Worm (Caenorhabditis elegans): ENCODE data around the gene B0432.11.
"Not testable (repeated sequence)": the region's sequence is repeated elsewhere in the genome, so short reads cannot be mapped to it uniquely, and the experiment has no call there.

B0432.11 gene

ce11 chrII:313540-313939 lies 19.0 kb upstream of the B0432.11 start:
- TF ChIP-seq lsl-1 (GFP tag; optimal IDR thresholded peaks at IDR 0.05) (no peak), madf-6 (GFP tag; IDR thresholded peaks at IDR 0.05) (no peak), Y53G8AR.9 (GFP tag; conservative IDR thresholded peaks at IDR 0.05) (no peak), ztf-3 (GFP tag; optimal IDR thresholded peaks at IDR 0.05) (no peak), pha-4 (tag; optimal IDR thresholded peaks at IDR 0.05) (no peak), ets-4 (GFP tag; optimal IDR thresholded peaks at IDR 0.05) (no peak), ama-1 (optimal IDR thresholded peaks at IDR 0.05) (no peak), ama-1 (GFP tag; optimal IDR thresholded peaks at IDR 0.05) (no peak), dpff-1 (tag; optimal IDR thresholded peaks at IDR 0.05) (no peak), lag-1 (GFP tag; IDR thresholded peaks at IDR 0.05) (no peak), let-526 (GFP tag; IDR thresholded peaks at IDR 0.05) (no peak), F23B12.7 (tag; optimal IDR thresholded peaks at IDR 0.05; ENCODE audit: insufficient read depth) (no peak), T26A5.8 (tag; optimal IDR thresholded peaks at IDR 0.05) (no peak), ceh-40 (GFP tag; IDR thresholded peaks at IDR 0.05) (no peak), madf-3 (GFP tag; IDR thresholded peaks at IDR 0.05) (no peak), ekl-4 (GFP tag; IDR thresholded peaks at IDR 0.05) (no peak), sea-2 (GFP tag; IDR thresholded peaks at IDR 0.05) (no peak)

ce11 chrII:312110-312509 lies 17.6 kb upstream of the B0432.11 start, which contains the start of gene mps-2:
TSS of gene mps-2 (minus strand) at chrII:312210.
- TF ChIP-seq bed-2 (GFP tag; IDR thresholded peaks at IDR 0.05); ceh-79 (tag; optimal IDR thresholded peaks at IDR 0.05); fkh-3 (tag; optimal IDR thresholded peaks at IDR 0.05): not testable (repeated sequence)

ce11 chrII:307154-307553 lies 12.6 kb upstream of the B0432.11 start, which contains the start of gene K01A2.4:
TSS of gene K01A2.4 (plus strand) at chrII:307454.
- TF ChIP-seq sea-2 (GFP tag; IDR thresholded peaks at IDR 0.05) = no peak
- no peak for TF ChIP-seq K11D2.4 (GFP tag; IDR thresholded peaks at IDR 0.05)
- no peak for TF ChIP-seq B0261.1 (tag; optimal IDR thresholded peaks at IDR 0.05)
- TF ChIP-seq let-526 (GFP tag; IDR thresholded peaks at IDR 0.05) = no peak
- no peak for TF ChIP-seq bed-1 (GFP tag; IDR thresholded peaks at IDR 0.05)
- no peak for TF ChIP-seq B0336.3 (GFP tag; IDR thresholded peaks at IDR 0.05)
- no peak for TF ChIP-seq hsf-1 (GFP tag; IDR thresholded peaks at IDR 0.05)
- TF ChIP-seq nhr-120 (GFP tag; IDR thresholded peaks at IDR 0.05) = no peak
- TF ChIP-seq die-1 (tag; optimal IDR thresholded peaks at IDR 0.05) = no peak
- TF ChIP-seq Y53G8AR.9 (GFP tag; conservative IDR thresholded peaks at IDR 0.05) = no peak
- TF ChIP-seq C17E4.6 (GFP tag; IDR thresholded peaks at IDR 0.05) = no peak
- TF ChIP-seq F49E8.2 (tag; optimal IDR thresholded peaks at IDR 0.05; ENCODE audit: insufficient read depth) = no peak
- TF ChIP-seq nfya-1 (tag; optimal IDR thresholded peaks at IDR 0.05; ENCODE audit: borderline replicate concordance, insufficient read depth) = no peak
- no peak for TF ChIP-seq lin-40 (tag; optimal IDR thresholded peaks at IDR 0.05)
- TF ChIP-seq ZK185.1 (tag; optimal IDR thresholded peaks at IDR 0.05; ENCODE audit: poor library complexity, severe bottlenecking) = no peak
- no peak for TF ChIP-seq attf-6 (GFP tag; IDR thresholded peaks at IDR 0.05)
- TF ChIP-seq T07F8.4 (tag; optimal IDR thresholded peaks at IDR 0.05) = no peak
- no peak for TF ChIP-seq lin-26 (GFP tag; IDR thresholded peaks at IDR 0.05)

- TF ChIP-seq snpc-3.4 (tag; optimal IDR thresholded peaks at IDR 0.05) = no peak
- TF ChIP-seq hrde-1 (tag; optimal IDR thresholded peaks at IDR 0.05; ENCODE audit: borderline replicate concordance) = no peak
- TF ChIP-seq die-1 (tag; optimal IDR thresholded peaks at IDR 0.05) = no peak
- TF ChIP-seq nfyb-1 (GFP tag; IDR thresholded peaks at IDR 0.05) = no peak
- no peak for TF ChIP-seq let-526 (GFP tag; IDR thresholded peaks at IDR 0.05)
- TF ChIP-seq tlf-1 (GFP tag; optimal IDR thresholded peaks at IDR 0.05) = no peak
- TF ChIP-seq nfya-2 (GFP tag; IDR thresholded peaks at IDR 0.05) = no peak
- TF ChIP-seq hmg-20 (GFP tag; IDR thresholded peaks at IDR 0.05) = no peak
- TF ChIP-seq nhr-90 (tag; optimal IDR thresholded peaks at IDR 0.05) = no peak
- no peak for TF ChIP-seq somi-1 (GFP tag; optimal IDR thresholded peaks at IDR 0.05)
- no peak for TF ChIP-seq ztf-26 (tag; optimal IDR thresholded peaks at IDR 0.05)
- no peak for TF ChIP-seq mes-4 (tag; optimal IDR thresholded peaks at IDR 0.05)
- no peak for TF ChIP-seq F55B11.4 (tag; optimal IDR thresholded peaks at IDR 0.05; ENCODE audit: borderline replicate concordance, insufficient read depth)
- TF ChIP-seq hsf-1 (GFP tag; IDR thresholded peaks at IDR 0.05) = no peak
These were observed 11.1 kb upstream of the B0432.11 start, which contains the start of gene col-69 for ce11 chrII:305645-306044. TSS of gene col-69 (minus strand) at chrII:305745.

All from whole organism, young adult.